Worm (Caenorhabditis elegans): ENCODE data around the gene ZK632.12.

ce11 chrIII:9867352-9867751, 36.8 kb downstream of the ZK632.12 start:
- TF ChIP-seq lin-15B (tag; optimal IDR thresholded peaks at IDR 0.05), result no peak
- TF ChIP-seq ztf-4 (tag; optimal IDR thresholded peaks at IDR 0.05), result no peak
- peak; percentile 33 for TF ChIP-seq lin-14 (GFP tag; optimal IDR thresholded peaks at IDR 0.05)

Measured in whole organism, L1 larva.